Comparison of ENCODE assay signal across 1 fruit fly cellular context in genomic region chrX:18367806-18368643, dm6.
A peak's percentile ranks its signal among the peaks of the same experiment; 100 is the strongest.
TF ChIP-seq lines count a peak whose summit lies in the region.

No protein-coding gene starts in this region.

TF ChIP-seq in whole organism, embryonic, 481 proteins besides CTCF, POLR2A, EP300 and RAD21 (continued from another document and continues in another):
- peak; percentile 90 for TF ChIP-seq lab (GFP tag; optimal IDR thresholded peaks at IDR 0.05; lab: Kevin White, UChicago)
- no peak for TF ChIP-seq CG14860 (GFP tag; IDR thresholded peaks at IDR 0.05; lab: Robert Waterston, UW; ENCODE audit: partially characterized antibody)
- TF ChIP-seq Lhr (GFP tag; optimal IDR thresholded peaks at IDR 0.05; lab: Kevin White, UChicago), result peak; percentile 20
- TF ChIP-seq Poxn (GFP tag; IDR thresholded peaks at IDR 0.05; lab: Robert Waterston, UW), result peak; percentile 61
- TF ChIP-seq gem (tag; optimal IDR thresholded peaks at IDR 0.05; lab: Kevin White, UChicago), result peak; percentile 58
- TF ChIP-seq lov (optimal IDR thresholded peaks at IDR 0.05; lab: Kevin White, UChicago), result no peak
- peak; percentile 61; the same call in 1 of the 3 replicates for TF ChIP-seq lov (GFP tag; IDR thresholded peaks at IDR 0.05; lab: Robert Waterston, UW)
- peak; percentile 12 for TF ChIP-seq pzg (GFP tag; optimal IDR thresholded peaks at IDR 0.05; lab: Kevin White, UChicago)
- TF ChIP-seq CG17359 (tag; optimal IDR thresholded peaks at IDR 0.05; lab: Kevin White, UChicago), result peak; percentile 70
- peak; percentile 75; the same call in 1 of the 2 replicates for TF ChIP-seq chm (GFP tag; IDR thresholded peaks at IDR 0.05; lab: Robert Waterston, UW)
- TF ChIP-seq CG12659 (GFP tag; optimal IDR thresholded peaks at IDR 0.05; lab: Kevin White, UChicago), result peak; percentile 67
- peak; percentile 65 for TF ChIP-seq CG1024 (GFP tag; IDR thresholded peaks at IDR 0.05; lab: Robert Waterston, UW)
- TF ChIP-seq run (tag; optimal IDR thresholded peaks at IDR 0.05; lab: Kevin White, UChicago), result no peak
- TF ChIP-seq fru (optimal IDR thresholded peaks at IDR 0.05; lab: Kevin White, UChicago), result no peak
- peak; percentile 73 for TF ChIP-seq stc (GFP tag; IDR thresholded peaks at IDR 0.05; lab: Robert Waterston, UW)
- peak; percentile 13 for TF ChIP-seq lbe (GFP tag; optimal IDR thresholded peaks at IDR 0.05; lab: Kevin White, UChicago)
- TF ChIP-seq luna (GFP tag; optimal IDR thresholded peaks at IDR 0.05; lab: Kevin White, UChicago), result peak; percentile 61
- peak; percentile 38 for TF ChIP-seq Hsf (GFP tag; optimal IDR thresholded peaks at IDR 0.05; lab: Kevin White, UChicago)
- TF ChIP-seq CG11247 (GFP tag; IDR thresholded peaks at IDR 0.05; lab: Robert Waterston, UW), result peak; percentile 67
- TF ChIP-seq MESR4 (GFP tag; optimal IDR thresholded peaks at IDR 0.05; lab: Kevin White, UChicago), result no peak
- TF ChIP-seq Ssrp (tag; optimal IDR thresholded peaks at IDR 0.05; lab: Kevin White, UChicago), result peak; percentile 23
- no peak for TF ChIP-seq CkIIα-i1 (GFP tag; IDR thresholded peaks at IDR 0.05; lab: Robert Waterston, UW)
- TF ChIP-seq chif (GFP tag; optimal IDR thresholded peaks at IDR 0.05; lab: Kevin White, UChicago), result peak; percentile 37 to 51
- peak; percentile 82 for TF ChIP-seq dysf (GFP tag; IDR thresholded peaks at IDR 0.05; lab: Robert Waterston, UW)
- TF ChIP-seq CG3847 (GFP tag; IDR thresholded peaks at IDR 0.05; lab: Robert Waterston, UW), result peak; percentile 60
- TF ChIP-seq Dad (GFP tag; optimal IDR thresholded peaks at IDR 0.05; lab: Kevin White, UChicago), result peak; percentile 67
- TF ChIP-seq ash1 (GFP tag; optimal IDR thresholded peaks at IDR 0.05; lab: Kevin White, UChicago), result peak; percentile 54
- TF ChIP-seq CG15011 (GFP tag; optimal IDR thresholded peaks at IDR 0.05; lab: Kevin White, UChicago), result peak; percentile 37
- peak in 1 of 2 experiments; percentile 6 for TF ChIP-seq crp (GFP tag; optimal IDR thresholded peaks at IDR 0.05; lab: Kevin White, UChicago)
- no peak for TF ChIP-seq sna (GFP tag; IDR thresholded peaks at IDR 0.05; lab: Robert Waterston, UW; ENCODE audit: partially characterized antibody)
- TF ChIP-seq CG4424 (GFP tag; optimal IDR thresholded peaks at IDR 0.05; lab: Kevin White, UChicago), result no peak
- no peak for TF ChIP-seq D19A (tag; optimal IDR thresholded peaks at IDR 0.05; lab: Kevin White, UChicago)
- TF ChIP-seq CrebB (tag; optimal IDR thresholded peaks at IDR 0.05; lab: Kevin White, UChicago), result peak; percentile 90
- TF ChIP-seq CG17612 (GFP tag; IDR thresholded peaks at IDR 0.05; lab: Robert Waterston, UW), result 0 out of 2 replicates have a peak, but pooled peaks have one; percentile 42
- TF ChIP-seq ci (GFP tag; IDR thresholded peaks at IDR 0.05; lab: Robert Waterston, UW), result peak; percentile 86
- TF ChIP-seq CG12219 (GFP tag; optimal IDR thresholded peaks at IDR 0.05; lab: Kevin White, UChicago), result peak; percentile 71
- TF ChIP-seq CG30020 (tag; optimal IDR thresholded peaks at IDR 0.05; lab: Kevin White, UChicago), result no peak
- TF ChIP-seq Aef1 (GFP tag; IDR thresholded peaks at IDR 0.05; lab: Robert Waterston, UW), result peak; percentile 79
- TF ChIP-seq CG10979 (tag; optimal IDR thresholded peaks at IDR 0.05; lab: Kevin White, UChicago), result peak; percentile 56
- TF ChIP-seq sima (GFP tag; optimal IDR thresholded peaks at IDR 0.05; lab: Kevin White, UChicago), result no peak
- peak; percentile 65 for TF ChIP-seq maf-S (GFP tag; optimal IDR thresholded peaks at IDR 0.05; lab: Kevin White, UChicago)
- TF ChIP-seq kah (GFP tag; optimal IDR thresholded peaks at IDR 0.05; lab: Kevin White, UChicago), result peak; percentile 8
- TF ChIP-seq Gsc (GFP tag; IDR thresholded peaks at IDR 0.05; lab: Robert Waterston, UW), result no peak
- TF ChIP-seq CG10321 (GFP tag; IDR thresholded peaks at IDR 0.05; lab: Robert Waterston, UW), result peak; percentile 63
- peak; percentile 50 for TF ChIP-seq CG6254 (GFP tag; optimal IDR thresholded peaks at IDR 0.05; lab: Kevin White, UChicago)
- TF ChIP-seq CG3163 (GFP tag; optimal IDR thresholded peaks at IDR 0.05; lab: Kevin White, UChicago), result peak; percentile 48
- peak; percentile 41 for TF ChIP-seq CG12299 (tag; optimal IDR thresholded peaks at IDR 0.05; lab: Kevin White, UChicago)
- TF ChIP-seq yki (optimal IDR thresholded peaks at IDR 0.05; lab: Kevin White, UChicago), result no peak
- TF ChIP-seq klu (GFP tag; IDR thresholded peaks at IDR 0.05; lab: Robert Waterston, UW), result peak; percentile 24; the same call in 1 of the 2 replicates
- TF ChIP-seq Awh (GFP tag; IDR thresholded peaks at IDR 0.05; lab: Robert Waterston, UW), result peak; percentile 56
- peak; percentile 72 for TF ChIP-seq Gug (GFP tag; IDR thresholded peaks at IDR 0.05; lab: Robert Waterston, UW)
- TF ChIP-seq cg (GFP tag; optimal IDR thresholded peaks at IDR 0.05; lab: Kevin White, UChicago), result peak; percentile 32
- peak; percentile 76 for TF ChIP-seq Fer3 (tag; optimal IDR thresholded peaks at IDR 0.05; lab: Kevin White, UChicago)
- TF ChIP-seq HHEX (GFP tag; optimal IDR thresholded peaks at IDR 0.05; lab: Kevin White, UChicago), result peak; percentile 72
- peak; percentile 66 for TF ChIP-seq CG12155 (GFP tag; optimal IDR thresholded peaks at IDR 0.05; lab: Kevin White, UChicago)
- no peak for TF ChIP-seq trem (tag; optimal IDR thresholded peaks at IDR 0.05; lab: Kevin White, UChicago)
- peak; percentile 72 for TF ChIP-seq al (GFP tag; IDR thresholded peaks at IDR 0.05; lab: Robert Waterston, UW)
- TF ChIP-seq usp (GFP tag; optimal IDR thresholded peaks at IDR 0.05; lab: Kevin White, UChicago), result no peak
- no peak for TF ChIP-seq prd (optimal IDR thresholded peaks at IDR 0.05; lab: Kevin White, UChicago)
- TF ChIP-seq prd (GFP tag; IDR thresholded peaks at IDR 0.05; lab: Robert Waterston, UW), result peak; percentile 75
- TF ChIP-seq CG9797 (GFP tag; optimal IDR thresholded peaks at IDR 0.05; lab: Kevin White, UChicago), result no peak
- peak; percentile 12 for TF ChIP-seq btn (GFP tag; optimal IDR thresholded peaks at IDR 0.05; lab: Kevin White, UChicago)
- TF ChIP-seq CG8290 (GFP tag; optimal IDR thresholded peaks at IDR 0.05; lab: Kevin White, UChicago), result no peak
- TF ChIP-seq CG8290 (tag; optimal IDR thresholded peaks at IDR 0.05; lab: Kevin White, UChicago), result peak in 1 of 2 experiments; percentile 97
- peak; percentile 51 for TF ChIP-seq CG12391 (tag; optimal IDR thresholded peaks at IDR 0.05; lab: Kevin White, UChicago)
- TF ChIP-seq CG31441 (GFP tag; IDR thresholded peaks at IDR 0.05; lab: Robert Waterston, UW), result peak; percentile 52
- TF ChIP-seq NFAT (GFP tag; IDR thresholded peaks at IDR 0.05; lab: Robert Waterston, UW), result peak; percentile 90
- TF ChIP-seq seq (GFP tag; IDR thresholded peaks at IDR 0.05; lab: Robert Waterston, UW), result peak; percentile 53; the same call in 1 of the 2 replicates
- no peak for TF ChIP-seq CG10462 (GFP tag; optimal IDR thresholded peaks at IDR 0.05; lab: Kevin White, UChicago)
- peak; percentile 62 for TF ChIP-seq CG5180 (GFP tag; optimal IDR thresholded peaks at IDR 0.05; lab: Kevin White, UChicago)
- peak; percentile 60 for TF ChIP-seq Dek (tag; optimal IDR thresholded peaks at IDR 0.05; lab: Kevin White, UChicago)
- TF ChIP-seq CG14014 (GFP tag; IDR thresholded peaks at IDR 0.05; lab: Robert Waterston, UW), result peak; percentile 84
- TF ChIP-seq CG1233 (GFP tag; optimal IDR thresholded peaks at IDR 0.05; lab: Kevin White, UChicago), result peak; percentile 42
- TF ChIP-seq chn (GFP tag; optimal IDR thresholded peaks at IDR 0.05; lab: Kevin White, UChicago), result peak; percentile 22
- no peak for TF ChIP-seq inv (GFP tag; IDR thresholded peaks at IDR 0.05; lab: Robert Waterston, UW; ENCODE audit: partially characterized antibody)
- TF ChIP-seq CG17385 (GFP tag; optimal IDR thresholded peaks at IDR 0.05; lab: Kevin White, UChicago), result peak; percentile 62
- peak; percentile 39 for TF ChIP-seq CG17829 (tag; optimal IDR thresholded peaks at IDR 0.05; lab: Kevin White, UChicago)
- peak; percentile 41 for TF ChIP-seq CG6654 (GFP tag; optimal IDR thresholded peaks at IDR 0.05; lab: Kevin White, UChicago)
- peak; percentile 72 for TF ChIP-seq HLH54F (GFP tag; optimal IDR thresholded peaks at IDR 0.05; lab: Kevin White, UChicago)
- TF ChIP-seq Jarid2 (GFP tag; optimal IDR thresholded peaks at IDR 0.05; lab: Kevin White, UChicago), result peak; percentile 64
- TF ChIP-seq Chrac-16 (GFP tag; optimal IDR thresholded peaks at IDR 0.05; lab: Kevin White, UChicago), result peak; percentile 33
- TF ChIP-seq Oli (tag; optimal IDR thresholded peaks at IDR 0.05; lab: Kevin White, UChicago), result peak; percentile 9
- peak; percentile 51 for TF ChIP-seq CG6272 (GFP tag; IDR thresholded peaks at IDR 0.05; lab: Robert Waterston, UW)
- peak; percentile 51; the same call in 1 of the 2 replicates for TF ChIP-seq MBD-R2 (GFP tag; IDR thresholded peaks at IDR 0.05; lab: Robert Waterston, UW)
- no peak for TF ChIP-seq Spps (tag; optimal IDR thresholded peaks at IDR 0.05; lab: Kevin White, UChicago)
- peak; percentile 18 for TF ChIP-seq CG1602 (GFP tag; optimal IDR thresholded peaks at IDR 0.05; lab: Kevin White, UChicago)
- peak; percentile 32 for TF ChIP-seq CG7372 (GFP tag; IDR thresholded peaks at IDR 0.05; lab: Robert Waterston, UW)
- TF ChIP-seq repo (GFP tag; optimal IDR thresholded peaks at IDR 0.05; lab: Kevin White, UChicago), result peak; percentile 46
- TF ChIP-seq tin (GFP tag; optimal IDR thresholded peaks at IDR 0.05; lab: Kevin White, UChicago), result peak; percentile 23
- TF ChIP-seq Dref (GFP tag; IDR thresholded peaks at IDR 0.05; lab: Robert Waterston, UW), result 0 out of 2 replicates have a peak, but pooled peaks have one; percentile 22
- TF ChIP-seq CG13894 (tag; optimal IDR thresholded peaks at IDR 0.05; lab: Kevin White, UChicago), result peak; percentile 75
- TF ChIP-seq CG4707 (GFP tag; optimal IDR thresholded peaks at IDR 0.05; lab: Kevin White, UChicago), result peak; percentile 59
- no peak for TF ChIP-seq CG7745 (tag; optimal IDR thresholded peaks at IDR 0.05; lab: Kevin White, UChicago)
- peak; percentile 6 for TF ChIP-seq Mes4 (GFP tag; optimal IDR thresholded peaks at IDR 0.05; lab: Kevin White, UChicago)
- TF ChIP-seq CG16863 (GFP tag; optimal IDR thresholded peaks at IDR 0.05; lab: Kevin White, UChicago), result peak; percentile 61
- TF ChIP-seq NfI (GFP tag; optimal IDR thresholded peaks at IDR 0.05; lab: Kevin White, UChicago), result peak; percentile 62
- peak; percentile 48; the same call in 1 of the 2 replicates for TF ChIP-seq dimm (GFP tag; IDR thresholded peaks at IDR 0.05; lab: Robert Waterston, UW)
- TF ChIP-seq Abd-B (GFP tag; optimal IDR thresholded peaks at IDR 0.05; lab: Kevin White, UChicago), result peak; percentile 45
- TF ChIP-seq CG1529 (GFP tag; optimal IDR thresholded peaks at IDR 0.05; lab: Kevin White, UChicago), result peak; percentile 28
- TF ChIP-seq ase (GFP tag; IDR thresholded peaks at IDR 0.05; lab: Robert Waterston, UW), result peak; percentile 69; the same call in 2 of the 3 replicates
- peak; percentile 10 for TF ChIP-seq CG10147 (GFP tag; optimal IDR thresholded peaks at IDR 0.05; lab: Kevin White, UChicago)
- TF ChIP-seq CG30403 (GFP tag; optimal IDR thresholded peaks at IDR 0.05; lab: Kevin White, UChicago), result peak; percentile 63
- TF ChIP-seq fd3F (GFP tag; optimal IDR thresholded peaks at IDR 0.05; lab: Kevin White, UChicago), result peak; percentile 43
- peak; percentile 86 for TF ChIP-seq CG10543 (GFP tag; optimal IDR thresholded peaks at IDR 0.05; lab: Kevin White, UChicago)
- TF ChIP-seq CG13123 (GFP tag; optimal IDR thresholded peaks at IDR 0.05; lab: Kevin White, UChicago), result no peak
- no peak for TF ChIP-seq hb (GFP tag; IDR thresholded peaks at IDR 0.05; lab: Robert Waterston, UW; ENCODE audit: partially characterized antibody)
- peak; percentile 87 for TF ChIP-seq row (GFP tag; IDR thresholded peaks at IDR 0.05; lab: Robert Waterston, UW)
- peak; percentile 53 for TF ChIP-seq CG1832 (GFP tag; optimal IDR thresholded peaks at IDR 0.05; lab: Kevin White, UChicago)
- no peak for TF ChIP-seq CG6791 (GFP tag; IDR thresholded peaks at IDR 0.05; lab: Robert Waterston, UW; ENCODE audit: partially characterized antibody)
- TF ChIP-seq kay (GFP tag; optimal IDR thresholded peaks at IDR 0.05; lab: Kevin White, UChicago), result peak; percentile 21
- TF ChIP-seq CG2889 (GFP tag; IDR thresholded peaks at IDR 0.05; lab: Robert Waterston, UW), result peak; percentile 58; the same call in 2 of the 3 replicates
- peak; percentile 62 for TF ChIP-seq org-1 (GFP tag; optimal IDR thresholded peaks at IDR 0.05; lab: Kevin White, UChicago)
- TF ChIP-seq toy (GFP tag; IDR thresholded peaks at IDR 0.05; lab: Robert Waterston, UW), result peak; percentile 62; the same call in 1 of the 2 replicates
- TF ChIP-seq tll (GFP tag; optimal IDR thresholded peaks at IDR 0.05; lab: Kevin White, UChicago), result no peak
- peak; percentile 38 for TF ChIP-seq eyg (GFP tag; optimal IDR thresholded peaks at IDR 0.05; lab: Kevin White, UChicago)
- TF ChIP-seq Nf-YC (tag; optimal IDR thresholded peaks at IDR 0.05; lab: Kevin White, UChicago), result peak; percentile 21
- no peak for TF ChIP-seq Dll (GFP tag; IDR thresholded peaks at IDR 0.05; lab: Robert Waterston, UW; ENCODE audit: partially characterized antibody)
- peak; percentile 83 for TF ChIP-seq HmgZ (tag; optimal IDR thresholded peaks at IDR 0.05; lab: Kevin White, UChicago)
- peak; percentile 25 for TF ChIP-seq CG12236 (GFP tag; optimal IDR thresholded peaks at IDR 0.05; lab: Kevin White, UChicago)
- no peak for TF ChIP-seq Kr (GFP tag; optimal IDR thresholded peaks at IDR 0.05; lab: Kevin White, UChicago)
- TF ChIP-seq CG43689 (GFP tag; IDR thresholded peaks at IDR 0.05; lab: Robert Waterston, UW), result peak; percentile 62; the same call in 1 of the 2 replicates
- no peak for TF ChIP-seq Opbp (GFP tag; IDR thresholded peaks at IDR 0.05; lab: Robert Waterston, UW; ENCODE audit: partially characterized antibody)
- peak; percentile 27 for TF ChIP-seq tx (GFP tag; optimal IDR thresholded peaks at IDR 0.05; lab: Kevin White, UChicago)
- TF ChIP-seq CG9932 (GFP tag; IDR thresholded peaks at IDR 0.05; lab: Robert Waterston, UW), result peak; percentile 77
- TF ChIP-seq Eip74EF (GFP tag; optimal IDR thresholded peaks at IDR 0.05; lab: Kevin White, UChicago), result peak in 1 of 2 experiments; percentile 23
- peak; percentile 45 to 61 for TF ChIP-seq Hr51 (GFP tag; optimal IDR thresholded peaks at IDR 0.05; lab: Kevin White, UChicago)
- peak; percentile 67 for TF ChIP-seq CG7987 (GFP tag; optimal IDR thresholded peaks at IDR 0.05; lab: Kevin White, UChicago)
- TF ChIP-seq H2.0 (GFP tag; IDR thresholded peaks at IDR 0.05; lab: Robert Waterston, UW), result peak; percentile 68
- peak; percentile 60 for TF ChIP-seq CG11504 (tag; optimal IDR thresholded peaks at IDR 0.05; lab: Kevin White, UChicago)
- no peak for TF ChIP-seq CG4617 (GFP tag; optimal IDR thresholded peaks at IDR 0.05; lab: Kevin White, UChicago; ENCODE audit: borderline replicate concordance)
